Fruit fly (Drosophila melanogaster): Measurements from ENCODE around the gene CG11593.
A peak's percentile ranks its signal among the peaks of the same experiment; 100 is the strongest.

CG11593 gene

DNA sequence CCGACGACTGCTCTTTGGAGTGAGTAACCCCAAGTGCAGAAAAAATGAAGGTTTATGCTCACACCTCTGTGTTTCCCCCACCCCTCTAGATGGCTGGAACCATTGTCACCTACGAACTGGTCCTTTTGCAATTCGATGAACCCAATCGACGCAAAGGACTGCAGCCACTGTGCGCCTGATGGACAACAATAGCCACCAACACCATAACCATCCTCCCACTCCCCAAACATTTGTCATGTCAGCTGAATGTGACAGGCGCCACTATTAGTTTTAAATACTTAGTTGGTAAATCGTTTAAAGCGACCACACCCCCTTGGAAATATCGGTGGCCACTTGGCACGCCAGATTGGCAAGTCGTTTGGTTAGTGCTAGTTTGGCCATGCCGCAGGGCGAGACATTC, 12.0 kb downstream of the CG11593 start, which contains the start of the genes Gr64b and Gr64c:
Gr64b (plus strand) TSS at position 301 of the 400 bp plus-strand sequence.
Gr64c (plus strand) TSS at position 301 of the 400 bp plus-strand sequence.
- TF ChIP-seq CG10348 (GFP tag; IDR thresholded peaks at IDR 0.05): no peak

DNA sequence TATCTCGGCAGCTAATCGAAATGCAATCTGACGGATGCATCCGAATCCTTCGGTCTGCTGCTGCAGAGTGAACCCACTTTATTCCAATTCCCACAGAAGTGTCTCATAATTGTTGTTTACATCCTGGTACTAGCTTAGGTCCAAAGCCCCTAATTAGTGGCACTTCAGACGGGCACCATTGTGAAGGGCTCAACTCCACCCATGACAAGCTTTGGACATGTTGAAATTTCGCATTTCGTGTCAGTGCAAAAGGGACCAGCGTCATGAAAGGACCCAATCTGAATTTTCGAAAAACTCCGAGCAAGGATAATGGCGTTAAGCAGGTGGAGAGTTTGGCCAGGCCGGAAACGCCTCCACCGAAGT, 13.8 kb downstream of the CG11593 start, which contains the start of gene Gr64a:
Gr64a (plus strand) TSS at position 264 of the 363 bp plus-strand sequence.
- no peak for TF ChIP-seq CG8159 (tag; optimal IDR thresholded peaks at IDR 0.05)
- no peak for TF ChIP-seq CG10348 (GFP tag; IDR thresholded peaks at IDR 0.05)
- TF ChIP-seq Ets98B (GFP tag; IDR thresholded peaks at IDR 0.05): no peak
- TF ChIP-seq CG17806 (tag; optimal IDR thresholded peaks at IDR 0.05): no peak
- no peak for TF ChIP-seq gl (tag; optimal IDR thresholded peaks at IDR 0.05)
- TF ChIP-seq CG15710 (tag; optimal IDR thresholded peaks at IDR 0.05): no peak
- TF ChIP-seq EcR (GFP tag; optimal IDR thresholded peaks at IDR 0.05): no peak
- no peak for TF ChIP-seq fd96Ca (GFP tag; IDR thresholded peaks at IDR 0.05)

DNA sequence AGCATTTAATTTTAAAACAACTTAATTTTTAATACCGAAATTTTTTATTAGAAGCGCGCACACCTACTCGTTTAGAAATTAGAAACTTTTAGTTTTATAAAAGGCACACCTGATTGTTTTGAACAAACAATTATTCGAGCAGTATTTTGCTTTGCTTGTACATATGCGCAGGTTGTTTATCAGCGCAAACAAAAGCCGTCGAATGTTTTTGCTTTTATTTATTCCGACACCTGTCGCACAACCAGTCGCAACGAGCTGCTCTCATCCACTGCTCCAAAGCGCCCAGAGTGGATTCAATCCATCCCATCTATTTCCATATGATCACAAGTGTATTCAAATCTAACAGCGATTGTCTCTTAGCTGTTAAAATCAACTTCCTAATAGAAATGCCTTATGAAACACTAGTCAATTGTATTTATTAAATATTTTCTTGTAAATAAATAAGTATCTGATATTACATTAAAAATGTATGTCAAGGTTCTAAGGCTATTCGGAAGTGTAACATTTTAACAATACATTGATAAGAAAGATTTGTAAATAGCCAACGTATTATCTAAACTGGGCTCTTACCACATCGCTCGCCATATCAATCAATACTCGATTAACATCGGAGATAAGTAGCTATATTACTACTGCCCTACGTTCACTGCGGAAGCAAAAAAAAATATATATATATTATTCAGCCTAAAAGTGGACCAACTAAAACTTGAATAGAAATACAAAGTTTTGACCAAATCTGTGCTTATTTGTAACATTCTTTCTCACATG, 14.4 kb downstream of the CG11593 start, which contains the start of gene CG11594:
CG11594 (minus strand) TSS at position 274 of the 768 bp plus-strand sequence.
- TF ChIP-seq CG4496 (GFP tag; IDR thresholded peaks at IDR 0.05) (no peak), CG10348 (GFP tag; IDR thresholded peaks at IDR 0.05) (no peak), EcR (GFP tag; optimal IDR thresholded peaks at IDR 0.05) (no peak), Pif1A (GFP tag; optimal IDR thresholded peaks at IDR 0.05) (no peak), CG13204 (GFP tag; optimal IDR thresholded peaks at IDR 0.05) (no peak), CG15710 (tag; optimal IDR thresholded peaks at IDR 0.05) (no peak), gl (tag; optimal IDR thresholded peaks at IDR 0.05) (no peak), CG8159 (tag; optimal IDR thresholded peaks at IDR 0.05) (no peak), rn (GFP tag; IDR thresholded peaks at IDR 0.05) (no peak), CG12605 (GFP tag; IDR thresholded peaks at IDR 0.05) (no peak), CG14655 (GFP tag; optimal IDR thresholded peaks at IDR 0.05) (no peak), CG9948 (tag; optimal IDR thresholded peaks at IDR 0.05) (no peak), D1 (tag; optimal IDR thresholded peaks at IDR 0.05) (no peak)

DNA sequence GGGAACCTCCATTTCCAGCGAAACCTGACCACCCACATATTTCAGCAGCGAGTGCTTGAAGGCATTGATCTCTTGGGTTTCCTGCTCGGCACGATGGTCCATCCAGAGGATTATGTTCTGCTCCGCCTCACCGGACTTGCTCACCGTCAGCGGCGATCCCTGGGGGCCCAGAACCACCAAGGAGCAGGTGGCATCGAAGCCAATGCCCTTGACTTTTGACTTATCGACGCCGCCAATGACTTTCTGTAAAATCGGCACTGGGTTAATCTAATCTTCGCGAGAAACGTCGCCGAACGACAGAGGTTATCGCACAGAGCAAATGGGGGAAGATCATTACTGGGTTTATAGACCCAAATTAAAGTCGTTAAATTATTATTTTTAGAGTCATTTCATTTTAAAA, 15.8 kb downstream of the CG11593 start:
- TF ChIP-seq CG15710 (tag; optimal IDR thresholded peaks at IDR 0.05) (no peak), CG12605 (GFP tag; IDR thresholded peaks at IDR 0.05) (no peak), CG10348 (GFP tag; IDR thresholded peaks at IDR 0.05) (no peak), CG34367 (tag; optimal IDR thresholded peaks at IDR 0.05) (no peak), Snoo (tag; optimal IDR thresholded peaks at IDR 0.05) (no peak), CG13204 (GFP tag; optimal IDR thresholded peaks at IDR 0.05) (no peak)

DNA sequence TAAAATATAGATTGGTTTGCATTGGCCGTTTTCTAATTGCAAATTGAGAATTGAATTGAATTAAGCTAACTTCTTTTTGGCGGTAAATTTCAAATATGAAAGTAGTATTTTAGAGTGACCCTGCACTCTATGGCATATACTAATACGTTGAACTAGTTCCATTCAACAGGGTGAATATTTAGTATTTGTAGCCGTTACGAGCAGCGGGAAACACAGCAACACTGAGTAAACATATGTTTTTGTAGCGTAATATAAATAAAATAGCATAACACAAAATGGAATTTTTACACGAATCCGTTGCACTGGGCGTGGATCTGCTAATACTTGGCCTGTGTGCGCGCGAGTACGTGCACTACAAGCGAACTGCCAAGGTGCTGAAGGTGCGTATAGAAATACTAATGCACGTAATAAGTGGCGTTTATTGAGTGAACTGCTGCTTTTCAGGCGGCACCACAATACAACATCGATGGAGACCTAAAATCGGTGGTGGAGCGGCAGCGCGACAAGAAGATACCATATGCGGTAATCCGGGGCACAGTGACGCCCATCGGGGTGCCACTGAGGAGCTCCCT, 18.9 kb downstream of the CG11593 start, which contains the start of gene Mul1:
Mul1 (plus strand) TSS at position 198 of the 572 bp plus-strand sequence.
- TF ChIP-seq CG8159 (tag; optimal IDR thresholded peaks at IDR 0.05) (no peak), rn (GFP tag; IDR thresholded peaks at IDR 0.05) (no peak), CG4496 (GFP tag; IDR thresholded peaks at IDR 0.05) (no peak), gl (tag; optimal IDR thresholded peaks at IDR 0.05) (no peak), CG9948 (tag; optimal IDR thresholded peaks at IDR 0.05) (no peak), Pif1A (GFP tag; optimal IDR thresholded peaks at IDR 0.05) (no peak), CG17806 (tag; optimal IDR thresholded peaks at IDR 0.05) (no peak), fd96Ca (GFP tag; IDR thresholded peaks at IDR 0.05) (no peak)

DNA sequence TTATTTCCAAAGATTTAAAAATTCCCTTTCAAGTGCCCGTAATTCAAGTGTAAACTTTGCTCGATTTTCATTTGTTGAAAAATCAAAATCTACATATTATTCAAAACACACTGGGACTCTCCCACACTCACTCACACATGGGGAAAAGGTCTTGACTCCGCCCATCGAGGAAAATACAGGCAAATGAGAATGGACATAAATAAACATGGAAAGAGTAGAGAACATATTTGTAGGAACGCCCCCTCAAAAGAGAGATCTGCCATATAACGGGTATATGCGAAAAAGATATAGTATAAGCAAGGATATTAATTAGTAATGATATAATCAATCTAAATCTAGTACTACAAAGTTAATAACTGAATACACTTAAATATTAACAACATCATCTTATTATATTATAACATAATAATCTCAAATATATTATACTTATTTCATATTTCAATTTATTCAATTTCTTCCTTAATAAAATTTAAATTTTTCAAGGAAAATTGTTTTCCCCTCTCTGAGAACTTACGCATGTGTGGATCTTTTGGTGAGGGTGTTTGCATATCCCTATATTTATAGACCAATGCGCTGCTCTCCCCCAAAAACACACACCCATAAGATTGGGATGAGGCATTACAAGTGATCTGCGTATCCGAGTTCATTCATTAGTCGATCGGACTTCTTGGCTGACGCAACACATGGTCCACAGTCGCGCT, 21.9 kb downstream of the CG11593 start, which contains the start of gene FoxL1:
FoxL1 (plus strand) TSS at position 651 of the 701 bp plus-strand sequence.
- TF ChIP-seq CG10348 (GFP tag; IDR thresholded peaks at IDR 0.05) (no peak), CG8159 (tag; optimal IDR thresholded peaks at IDR 0.05) (peak; percentile 15)

DNA sequence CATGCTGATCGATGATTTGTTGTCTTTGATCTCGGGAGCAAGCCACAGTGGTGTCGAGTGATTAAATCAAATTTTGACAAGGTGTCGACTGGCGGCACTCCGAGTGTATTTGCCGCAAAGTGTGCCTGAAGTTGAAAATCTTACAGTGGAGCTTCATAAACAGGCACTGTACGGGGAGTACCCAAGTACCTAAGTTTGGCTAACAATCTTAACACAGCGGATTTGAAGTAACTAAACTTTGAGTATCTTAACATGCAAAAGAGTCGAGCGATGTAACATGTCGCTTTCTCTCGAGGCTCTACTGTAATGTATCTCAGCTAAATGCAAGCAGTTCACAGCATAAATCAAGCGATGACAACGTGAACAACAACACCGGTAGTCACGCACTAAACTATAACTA, 23.5 kb downstream of the CG11593 start:
- TF ChIP-seq CG12605 (GFP tag; IDR thresholded peaks at IDR 0.05): peak; percentile 26; the same call in 1 of the 2 replicates
- peak; percentile 21 for TF ChIP-seq CG9948 (tag; optimal IDR thresholded peaks at IDR 0.05)
- TF ChIP-seq CG8159 (tag; optimal IDR thresholded peaks at IDR 0.05): peak; percentile 24
- TF ChIP-seq CG17806 (tag; optimal IDR thresholded peaks at IDR 0.05): peak; percentile 16
- TF ChIP-seq Ets98B (GFP tag; IDR thresholded peaks at IDR 0.05): peak; percentile 58
- no peak for TF ChIP-seq rn (GFP tag; IDR thresholded peaks at IDR 0.05)
- TF ChIP-seq CG14655 (GFP tag; optimal IDR thresholded peaks at IDR 0.05): peak; percentile 52
- TF ChIP-seq CG8301 (tag; optimal IDR thresholded peaks at IDR 0.05): peak; percentile 24
- peak; percentile 58; the same call in 1 of the 3 replicates for TF ChIP-seq fd96Ca (GFP tag; IDR thresholded peaks at IDR 0.05)
- no peak for TF ChIP-seq CG13204 (GFP tag; optimal IDR thresholded peaks at IDR 0.05)
- TF ChIP-seq CG15710 (tag; optimal IDR thresholded peaks at IDR 0.05): peak; percentile 29
- TF ChIP-seq EcR (GFP tag; optimal IDR thresholded peaks at IDR 0.05): no peak
- peak; percentile 1 for TF ChIP-seq CG34367 (tag; optimal IDR thresholded peaks at IDR 0.05)
